Worm (Caenorhabditis elegans) whole organism, early embryonic: ENCODE measurements around the gene cat-2.

Experiments
- B0310.2 ChIP-seq: sonication (generic microtip); optimal IDR thresholded peaks from 2 replicates; lab custom pipeline; 2016; ENCODE audit warnings: mild to moderate bottlenecking, missing genetic modification characterization, missing compliant biosample characterization
- F13C5.2 ChIP-seq: sonication (generic microtip); optimal IDR thresholded peaks from 2 replicates; lab custom pipeline; 2017; ENCODE audit warnings: mild to moderate bottlenecking, missing genetic modification characterization, inconsistent platforms, missing compliant biosample characterization
- aly-1 ChIP-seq: sonication (generic microtip); optimal IDR thresholded peaks from 2 replicates; lab custom pipeline; 2016; ENCODE audit warnings: missing genetic modification characterization, missing compliant biosample characterization
- ama-1 ChIP-seq: fragments of 150-350 bp; optimal IDR thresholded peaks from 2 replicates; lab custom pipeline; 2014
- ceh-13 ChIP-seq: fragments of 200-800 bp; sonication (Bioruptor generic); optimal IDR thresholded peaks from 2 replicates; lab custom pipeline; 2018; ENCODE audit warnings: mild to moderate bottlenecking, missing genetic modification characterization, missing compliant biosample characterization
- ceh-36 ChIP-seq: sonication (generic microtip); optimal IDR thresholded peaks from 2 replicates; lab custom pipeline; 2016; ENCODE audit warnings: missing genetic modification characterization, inconsistent platforms, missing compliant biosample characterization
- ets-7 ChIP-seq: sonication (generic microtip); optimal IDR thresholded peaks from 2 replicates; lab custom pipeline; 2016; ENCODE audit warnings: missing genotype, missing genetic modification characterization, missing compliant biosample characterization
- flt-1 ChIP-seq: fragments of 200-800 bp; sonication (Bioruptor generic); IDR thresholded peaks from 2 replicates; pipeline ENCODE4 v1.3.6; 2022; ENCODE audit warnings: missing genetic modification characterization, missing compliant biosample characterization
- hmbx-1 ChIP-seq: sonication (generic microtip); optimal IDR thresholded peaks from 2 replicates; lab custom pipeline; 2016; ENCODE audit warnings: mild to moderate bottlenecking, missing genetic modification characterization, missing compliant biosample characterization
- hmg-4 ChIP-seq: fragments of 200-800 bp; sonication (Bioruptor generic); optimal IDR thresholded peaks from 2 replicates; lab custom pipeline; 2018; ENCODE audit warnings: mild to moderate bottlenecking, missing genetic modification characterization, missing compliant biosample characterization
- hnd-1 ChIP-seq: sonication (generic microtip); optimal IDR thresholded peaks from 2 replicates; lab custom pipeline; 2016; ENCODE audit warnings: missing genetic modification characterization, missing compliant biosample characterization
- pes-1 ChIP-seq: fragments of 200-800 bp; sonication (Bioruptor generic); IDR thresholded peaks from 2 replicates; pipeline ENCODE4 v1.3.6; 2022; ENCODE audit warnings: missing genetic modification reagents, missing genetic modification characterization, missing compliant biosample characterization
- scrt-1 ChIP-seq: fragments of 200-800 bp; sonication (Bioruptor generic); IDR thresholded peaks from 2 replicates; pipeline ENCODE4 v1.3.6; 2022; ENCODE audit warnings: missing genetic modification characterization, missing compliant biosample characterization
- sea-1 ChIP-seq: fragments of 200-800 bp; sonication (Bioruptor generic); conservative IDR thresholded peaks from 2 replicates; pipeline ENCODE4 v1.3.6; 2022; ENCODE audit warnings: missing genetic modification characterization, missing compliant biosample characterization
- tbx-11 ChIP-seq: fragments of 200-800 bp; sonication (Bioruptor generic); IDR thresholded peaks from 2 replicates; pipeline ENCODE4 v1.3.6; 2022; ENCODE audit warnings: missing genetic modification characterization, missing compliant biosample characterization
- tbx-37 ChIP-seq: fragments of 200-800 bp; sonication (Bioruptor generic); conservative IDR thresholded peaks from 2 replicates; pipeline ENCODE4 v1.3.6; 2022; ENCODE audit warnings: missing genetic modification reagents, missing genetic modification characterization, missing compliant biosample characterization
- tra-4 ChIP-seq: sonication (generic microtip); optimal IDR thresholded peaks from 2 replicates; lab custom pipeline; 2017; ENCODE audit warnings: missing genetic modification characterization, missing compliant biosample characterization

Gene cat-2

DNA sequence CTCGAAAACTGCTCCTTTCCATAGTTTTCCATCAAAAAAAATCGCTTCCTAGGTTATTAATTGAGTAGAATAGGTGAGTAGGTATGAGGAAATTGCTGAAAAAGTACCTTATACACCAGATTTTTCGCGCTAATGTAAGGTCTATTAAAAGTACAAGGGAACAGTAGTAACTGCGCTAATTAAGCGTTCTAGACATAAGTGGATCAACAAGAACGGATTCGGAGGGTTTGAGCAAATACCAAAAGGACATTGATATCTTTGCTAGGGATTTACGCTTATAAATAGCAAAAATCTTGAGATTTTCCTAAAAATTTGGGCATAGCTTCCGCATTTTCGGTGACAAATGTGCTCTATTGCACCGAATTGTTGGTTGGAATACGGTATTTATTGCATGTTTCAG, 16.3 kb downstream of the cat-2 start, which contains the start of gene B0432.7:
TSS of gene B0432.7 (minus strand) at position 101 of the 400 bp plus-strand sequence.
- no peak for TF ChIP-seq ama-1 (lab: Kevin White, UChicago)
- no peak for TF ChIP-seq pes-1
- no peak for TF ChIP-seq aly-1 (tag; lab: Kevin White, UChicago)
- no peak for TF ChIP-seq flt-1 (GFP tag; lab: Robert Waterston, UW)
- TF ChIP-seq ceh-36, result no peak
- TF ChIP-seq F13C5.2, result no peak
- TF ChIP-seq B0310.2 (tag; lab: Kevin White, UChicago), result no peak
- TF ChIP-seq tra-4 (tag; lab: Kevin White, UChicago), result no peak
- TF ChIP-seq sea-1 (GFP tag; lab: Robert Waterston, UW), result no peak
- TF ChIP-seq hnd-1 (tag; lab: Kevin White, UChicago), result no peak
- TF ChIP-seq ets-7 (tag; lab: Kevin White, UChicago), result no peak

DNA sequence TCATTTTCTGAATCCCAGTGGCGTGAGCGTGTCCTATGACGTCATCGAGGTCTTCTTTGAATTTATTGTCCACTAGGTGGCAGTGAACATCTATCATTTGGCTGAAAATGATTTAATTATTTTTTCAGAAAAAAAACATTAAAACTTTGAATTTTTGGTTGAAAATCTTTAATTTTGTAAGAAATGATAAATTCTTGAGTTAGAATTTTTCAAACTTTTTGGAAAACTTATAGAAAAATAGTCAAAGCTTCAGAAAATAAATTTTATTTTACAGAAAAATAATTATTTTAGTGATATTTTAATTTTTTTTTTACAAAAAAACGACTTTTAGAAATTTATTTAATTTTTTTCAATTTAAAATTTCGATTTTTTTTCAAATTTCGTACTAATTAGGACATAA, 21.0 kb downstream of the cat-2 start, which contains the start of gene B0432.8:
TSS of gene B0432.8 (minus strand) at position 101 of the 400 bp plus-strand sequence.
- TF ChIP-seq sea-1 (GFP tag; lab: Robert Waterston, UW) (no peak), hnd-1 (tag; lab: Kevin White, UChicago) (no peak), flt-1 (GFP tag; lab: Robert Waterston, UW) (no peak), ceh-36 (no peak), tbx-11 (GFP tag; lab: Robert Waterston, UW) (no peak), tra-4 (tag; lab: Kevin White, UChicago) (no peak), ama-1 (lab: Kevin White, UChicago) (no peak), ets-7 (tag; lab: Kevin White, UChicago) (no peak), hmbx-1 (tag; lab: Kevin White, UChicago) (no peak), pes-1 (no peak), aly-1 (tag; lab: Kevin White, UChicago) (no peak), B0310.2 (tag; lab: Kevin White, UChicago) (no peak), scrt-1 (GFP tag; lab: Robert Waterston, UW) (no peak), F13C5.2 (no peak), ceh-13 (no peak), tbx-37 (GFP tag; lab: Robert Waterston, UW) (no peak)

DNA sequence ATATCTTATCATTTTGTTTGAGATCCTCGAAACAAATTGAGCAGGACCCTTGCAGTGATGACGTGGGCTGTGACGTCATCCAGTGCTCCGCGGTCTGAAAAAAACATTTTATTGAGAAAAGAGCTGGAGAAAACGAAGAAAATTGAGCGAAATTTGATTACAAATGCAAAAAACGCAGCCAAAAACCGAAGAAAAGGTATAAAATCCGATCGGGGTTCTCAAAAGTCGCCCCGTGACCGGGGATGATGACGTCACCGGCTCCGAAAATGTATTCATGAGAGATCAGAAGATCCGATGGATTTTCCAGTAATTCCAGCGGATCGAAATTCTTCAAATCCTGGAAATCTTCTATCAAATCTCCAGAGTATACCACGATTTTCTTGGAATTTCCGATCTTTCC, 24.9 kb downstream of the cat-2 start, which contains the start of gene trul-1:
TSS of gene trul-1 (minus strand) at position 101 of the 400 bp plus-strand sequence.
- TF ChIP-seq hnd-1 (tag; lab: Kevin White, UChicago) (no peak), tbx-37 (GFP tag; lab: Robert Waterston, UW) (no peak), tbx-11 (GFP tag; lab: Robert Waterston, UW) (no peak)

DNA sequence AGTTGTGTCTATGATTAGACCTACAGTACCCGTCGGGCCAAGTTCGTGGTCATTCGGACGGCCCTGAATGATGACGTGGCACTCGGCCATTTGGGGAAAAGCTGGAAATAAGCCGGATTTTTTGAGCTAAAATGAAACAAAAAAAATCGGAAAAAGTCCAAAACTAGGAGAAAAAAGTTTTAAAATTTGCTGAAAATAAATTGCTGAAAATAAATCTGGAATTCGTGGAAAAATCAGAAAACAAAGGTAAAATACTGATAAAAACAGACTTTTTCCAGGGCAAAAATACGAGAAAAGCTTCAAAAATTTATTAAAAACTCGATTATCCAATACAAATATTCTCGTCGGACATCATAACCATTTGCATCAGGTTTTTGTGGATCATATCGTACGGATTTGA, 26.0 kb downstream of the cat-2 start, which contains the start of gene B0432.9:
TSS of gene B0432.9 (minus strand) at position 101 of the 400 bp plus-strand sequence.
- TF ChIP-seq tra-4 (tag; lab: Kevin White, UChicago), result no peak
- no peak for TF ChIP-seq pes-1

DNA sequence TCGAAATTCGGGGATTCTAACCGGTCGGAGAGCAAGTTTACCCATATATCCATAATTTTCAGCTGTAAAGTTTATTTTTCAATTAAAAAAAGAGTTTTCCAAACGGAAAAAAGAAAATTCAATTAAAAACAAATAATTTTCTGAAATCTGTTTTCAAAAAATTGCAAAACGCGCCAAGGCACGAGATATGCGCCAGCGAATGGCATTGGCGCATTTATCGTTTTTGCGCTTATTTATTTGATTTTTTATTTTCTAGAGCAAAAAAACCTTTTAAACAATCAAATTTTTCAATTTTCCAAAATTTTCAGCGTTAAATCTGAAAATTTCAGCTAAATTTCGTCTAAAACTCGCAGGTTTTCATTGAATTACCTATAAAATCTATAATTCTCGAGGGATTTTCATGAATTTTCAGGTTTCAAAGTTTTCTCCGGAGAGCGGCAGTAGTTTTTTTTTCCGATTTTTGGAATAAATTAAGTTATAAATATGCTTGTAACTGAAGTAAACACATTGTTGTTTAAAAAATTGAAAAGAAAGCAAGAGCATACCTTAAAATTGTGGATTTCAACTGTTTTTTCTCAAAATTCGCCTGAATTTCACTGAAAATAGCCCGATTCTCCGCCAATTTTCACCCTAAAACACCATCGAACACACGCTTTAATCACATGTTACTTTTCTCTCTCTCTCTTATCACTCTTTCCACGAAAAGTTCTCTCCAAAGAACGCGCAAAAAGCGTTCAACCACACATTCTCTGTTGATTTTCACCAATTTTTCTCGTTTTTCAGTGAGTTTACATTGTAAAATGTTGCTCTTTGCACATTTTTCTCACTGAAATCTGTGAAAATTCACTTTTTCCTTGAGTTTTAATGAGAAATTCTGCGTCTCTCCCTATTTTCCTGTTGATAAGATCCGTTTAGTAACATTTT, 28.3 kb downstream of the cat-2 start, which contains the start of gene B0432.10:
TSS of gene B0432.10 (minus strand) at position 649 of the 924 bp plus-strand sequence.
- TF ChIP-seq hnd-1 (tag; lab: Kevin White, UChicago), result no peak
- TF ChIP-seq pes-1, result no peak
- TF ChIP-seq B0310.2 (tag; lab: Kevin White, UChicago), result no peak

ce11 chrII:286551-286724, 28.8 kb downstream of the cat-2 start, which contains the start of gene misc-1:
misc-1 (plus strand) TSS chrII:286625.
- no peak for TF ChIP-seq hnd-1 (tag; lab: Kevin White, UChicago)

DNA sequence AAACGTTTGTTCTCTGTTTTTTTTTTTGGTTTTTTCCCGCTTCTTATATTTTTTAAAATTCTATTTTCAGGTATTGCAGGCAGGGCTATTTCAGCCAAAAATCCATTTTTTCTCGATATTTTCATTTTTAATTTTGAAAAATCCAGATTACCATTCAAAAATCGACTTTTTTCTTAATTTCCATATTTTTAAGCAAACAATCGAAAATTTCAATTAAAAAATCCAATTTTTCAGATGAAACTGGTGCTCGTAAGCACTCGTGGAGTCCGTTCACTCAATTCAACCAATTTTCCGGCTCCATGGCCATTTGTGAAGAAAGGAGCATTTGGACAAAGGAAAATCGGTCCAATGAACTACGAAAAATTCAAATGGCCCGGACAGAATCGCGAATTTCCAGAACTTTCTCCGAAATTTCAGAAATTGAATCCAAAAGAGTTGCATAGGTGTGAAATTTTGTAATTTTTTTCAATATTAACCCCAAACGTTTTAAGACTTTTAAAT, 31.1 kb downstream of the cat-2 start, which contains the start of gene mrpl-41:
TSS of gene mrpl-41 (plus strand) at position 235 of the 501 bp plus-strand sequence.
- TF ChIP-seq hnd-1 (tag; lab: Kevin White, UChicago) (no peak), ceh-36 (no peak), hmg-4 (GFP tag; lab: Kevin White, UChicago) (no peak), tbx-37 (GFP tag; lab: Robert Waterston, UW) (no peak), flt-1 (GFP tag; lab: Robert Waterston, UW) (no peak), hmbx-1 (tag; lab: Kevin White, UChicago) (no peak), F13C5.2 (no peak), ets-7 (tag; lab: Kevin White, UChicago) (no peak), tra-4 (tag; lab: Kevin White, UChicago) (no peak), B0310.2 (tag; lab: Kevin White, UChicago) (no peak)

DNA sequence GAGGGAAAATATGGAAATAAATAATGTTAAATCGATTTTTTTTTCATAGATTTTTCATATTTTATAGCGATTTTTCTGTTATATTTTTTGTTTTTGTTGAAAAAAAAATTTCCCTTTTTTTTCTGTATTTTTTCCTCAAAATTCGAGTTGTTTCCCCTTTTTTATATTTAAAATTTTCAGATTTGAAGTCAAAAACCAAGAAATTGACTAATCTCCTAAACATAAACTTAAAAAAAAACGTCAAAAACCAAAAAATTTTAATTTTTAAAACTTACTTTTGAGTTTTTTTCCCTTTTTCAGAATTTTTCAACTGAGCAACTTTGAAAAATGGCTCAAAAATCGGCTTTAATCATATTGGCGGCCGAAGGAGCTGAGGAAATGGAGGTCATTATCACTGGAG, 32.7 kb downstream of the cat-2 start, which contains the start of gene djr-1.1:
TSS of gene djr-1.1 (plus strand) at position 301 of the 400 bp plus-strand sequence.
- TF ChIP-seq ama-1 (lab: Kevin White, UChicago) (no peak), ets-7 (tag; lab: Kevin White, UChicago) (no peak), sea-1 (GFP tag; lab: Robert Waterston, UW) (no peak), tbx-37 (GFP tag; lab: Robert Waterston, UW) (no peak), scrt-1 (GFP tag; lab: Robert Waterston, UW) (no peak), hmg-4 (GFP tag; lab: Kevin White, UChicago) (no peak), tbx-11 (GFP tag; lab: Robert Waterston, UW) (no peak), F13C5.2 (no peak), aly-1 (tag; lab: Kevin White, UChicago) (no peak), ceh-13 (no peak), tra-4 (tag; lab: Kevin White, UChicago) (no peak), flt-1 (GFP tag; lab: Robert Waterston, UW) (no peak), pes-1 (no peak)
